Worm (Caenorhabditis elegans) whole organism, L4 larva: Measurements from ENCODE around the gene miz-1.

Experiments
- ZK337.2 ChIP-seq: fragments of 200-800 bp; sonication (Bioruptor generic); IDR thresholded peaks from 2 replicates; pipeline ENCODE4 v1.3.6; 2022; ENCODE audit warnings: missing genetic modification reagents, missing genetic modification characterization, missing compliant biosample characterization
- snpc-4 ChIP-seq: fragments of 150-350 bp; optimal IDR thresholded peaks from 2 replicates; lab custom pipeline; 2014; ENCODE audit warnings: missing biosample characterization, missing genetic modification characterization

DNA sequence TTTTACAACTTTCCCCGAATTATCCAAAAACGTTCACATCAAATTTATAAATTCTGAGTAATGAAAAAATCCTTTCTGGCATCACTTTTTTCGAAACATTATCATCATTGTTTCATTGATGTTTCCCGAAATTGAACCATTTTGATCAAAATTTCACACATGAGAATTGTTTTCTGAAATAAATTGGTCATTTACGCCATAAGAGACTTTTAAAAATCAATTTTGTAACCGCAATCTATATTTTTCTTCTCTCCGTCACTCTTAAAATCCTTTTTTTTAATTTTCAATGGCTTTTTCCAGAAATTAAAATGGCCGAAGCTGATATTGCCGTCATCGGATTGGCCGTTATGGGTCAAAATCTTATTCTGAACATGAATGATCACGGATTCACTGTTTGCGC is 42.8 kb upstream of the miz-1 start, which contains the start of gene T25B9.9:
- TF ChIP-seq snpc-4 (no peak), ZK337.2 (GFP tag; lab: Robert Waterston, UW) (no peak)
